Worm (Caenorhabditis elegans): ENCODE data around the gene ZK637.4.
"Not testable (repeated sequence)": the region's sequence is repeated elsewhere in the genome, so short reads cannot be mapped to it uniquely, and the experiment has no call there.

DNA sequence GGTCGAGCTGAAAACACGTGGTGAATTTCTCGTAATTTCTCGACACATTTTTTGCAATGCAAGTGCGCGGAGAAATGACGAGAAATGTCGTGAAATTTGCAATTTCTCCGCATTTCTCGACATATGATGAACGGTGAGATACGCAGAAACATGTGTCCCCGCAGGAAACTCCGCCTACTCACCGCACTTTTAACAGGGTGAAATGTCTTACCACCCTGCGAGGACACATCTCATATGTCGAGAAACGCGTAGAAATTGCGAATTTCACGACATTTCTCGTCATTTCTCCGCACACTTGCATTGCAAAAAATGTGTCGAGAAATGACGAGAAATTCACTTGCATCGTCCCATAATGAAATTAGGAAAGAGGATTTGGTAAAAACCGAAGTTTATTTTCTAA is 7.5 kb downstream of the ZK637.4 start:
- TF ChIP-seq che-1 (tag; optimal IDR thresholded peaks at IDR 0.05); elt-2 (tag; optimal IDR thresholded peaks at IDR 0.05); dmd-4 (tag; optimal IDR thresholded peaks at IDR 0.05; ENCODE audit: borderline replicate concordance); ceh-48 (tag; optimal IDR thresholded peaks at IDR 0.05); hlh-15 (tag; optimal IDR thresholded peaks at IDR 0.05); unc-86 (tag; optimal IDR thresholded peaks at IDR 0.05); K02D7.2 (tag; optimal IDR thresholded peaks at IDR 0.05); nhr-11 (tag; optimal IDR thresholded peaks at IDR 0.05); ets-4 (tag; optimal IDR thresholded peaks at IDR 0.05); C38D4.7 (GFP tag; optimal IDR thresholded peaks at IDR 0.05); mec-3 (tag; optimal IDR thresholded peaks at IDR 0.05; ENCODE audit: borderline replicate concordance); gmeb-2 (tag; optimal IDR thresholded peaks at IDR 0.05): not testable (repeated sequence)
